Worm (Caenorhabditis elegans) whole organism, L4 larva: Measurements from ENCODE around the gene egrh-2.

ENCODE experiments used
- D1046.2 ChIP-seq: fragments of 200-800 bp; sonication (Bioruptor generic); IDR thresholded peaks from 2 replicates; pipeline ENCODE4 v1.3.6; 2022; ENCODE audit warnings: missing genetic modification characterization, missing compliant biosample characterization
- F26F4.8 ChIP-seq: fragments of 200-800 bp; sonication (Bioruptor generic); conservative IDR thresholded peaks from 2 replicates; pipeline ENCODE4 v1.3.6; 2022; ENCODE audit warnings: missing genetic modification characterization, missing compliant biosample characterization
- Y105C5A.15 ChIP-seq: fragments of 200-800 bp; sonication (Bioruptor generic); IDR thresholded peaks from 2 replicates; pipeline ENCODE4 v1.3.6; 2022; ENCODE audit warnings: missing genetic modification characterization, missing compliant biosample characterization
- Y5F2A.4 ChIP-seq: fragments of 200-800 bp; sonication (Bioruptor generic); optimal IDR thresholded peaks from 2 replicates; lab custom pipeline; 2018; ENCODE audit warnings: mild to moderate bottlenecking, missing genetic modification characterization, missing compliant biosample characterization
- Y75B8A.6 ChIP-seq: fragments of 200-800 bp; sonication (Bioruptor generic); IDR thresholded peaks from 2 replicates; pipeline ENCODE4 v1.3.6; 2022; ENCODE audit warnings: missing genetic modification reagents, missing genetic modification characterization, missing compliant biosample characterization
- ZK337.2 ChIP-seq: fragments of 200-800 bp; sonication (Bioruptor generic); IDR thresholded peaks from 2 replicates; pipeline ENCODE4 v1.3.6; 2022; ENCODE audit warnings: missing genetic modification reagents, missing genetic modification characterization, missing compliant biosample characterization
- ZK546.5 ChIP-seq, 2 experiments: sonication (generic microtip); optimal IDR thresholded peaks; 2 replicates each; lab custom pipeline; 2017; ENCODE audit warnings: missing biosample characterization in 2 of 2, missing genetic modification characterization in 2 of 2
- ama-1 ChIP-seq: fragments of 150-350 bp; optimal IDR thresholded peaks from 2 replicates; lab custom pipeline; 2014; ENCODE audit warnings: inconsistent platforms, mixed read lengths
- arid-1 ChIP-seq: fragments of 200-800 bp; sonication (Bioruptor generic); conservative IDR thresholded peaks from 2 replicates; pipeline ENCODE4 v1.3.6; 2022; ENCODE audit warnings: missing genetic modification reagents, missing genetic modification characterization, missing compliant biosample characterization
- attf-4 ChIP-seq: sonication (generic microtip); optimal IDR thresholded peaks from 3 replicates; lab custom pipeline; 2017; ENCODE audit warnings: missing biosample characterization, missing genetic modification characterization
- ceh-20 ChIP-seq: fragments of 200-800 bp; sonication (Bioruptor generic); IDR thresholded peaks from 2 replicates; pipeline ENCODE4 v1.3.6; 2022; ENCODE audit warnings: missing genetic modification reagents, missing genetic modification characterization, missing compliant biosample characterization
- ceh-28 ChIP-seq: fragments of 150-350 bp; optimal IDR thresholded peaks from 2 replicates; lab custom pipeline; 2014; ENCODE audit warnings: missing biosample characterization, missing genetic modification reagents, missing genetic modification characterization
- ceh-44 ChIP-seq: fragments of 200-800 bp; sonication (Bioruptor generic); IDR thresholded peaks from 2 replicates; pipeline ENCODE4 v1.3.6; 2022; ENCODE audit warnings: missing genetic modification reagents, missing genetic modification characterization, missing compliant biosample characterization
- cey-2 ChIP-seq: sonication (generic microtip); optimal IDR thresholded peaks from 3 replicates; lab custom pipeline; 2017; ENCODE audit warnings: missing genetic modification characterization, mild to moderate bottlenecking, missing compliant biosample characterization, antibody characterized with exemption, borderline replicate concordance; ENCODE audit not compliant: insufficient read depth
- ctbp-1 ChIP-seq: fragments of 200-800 bp; sonication (Bioruptor generic); IDR thresholded peaks from 2 replicates; pipeline ENCODE4 v1.3.6; 2022; ENCODE audit warnings: missing genetic modification reagents, missing genetic modification characterization, missing compliant biosample characterization
- daf-12 ChIP-seq: fragments of 150-350 bp; optimal IDR thresholded peaks from 2 replicates; lab custom pipeline; 2014; ENCODE audit warnings: missing biosample characterization, missing genetic modification reagents, missing genetic modification characterization
- daf-8 ChIP-seq: fragments of 200-800 bp; sonication (Bioruptor generic); IDR thresholded peaks from 2 replicates; pipeline ENCODE4 v1.3.6; 2022; ENCODE audit warnings: missing genetic modification characterization, missing compliant biosample characterization
- dmd-9 ChIP-seq: fragments of 200-800 bp; sonication (Bioruptor generic); IDR thresholded peaks from 2 replicates; pipeline ENCODE4 v1.3.6; 2022; ENCODE audit warnings: missing genetic modification reagents, missing genetic modification characterization, missing compliant biosample characterization
- dpl-1 ChIP-seq: fragments of 150-350 bp; optimal IDR thresholded peaks from 2 replicates; lab custom pipeline; 2014; ENCODE audit warnings: missing biosample characterization, missing genetic modification reagents, missing genetic modification characterization
- duxl-1 ChIP-seq: sonication (generic microtip); optimal IDR thresholded peaks from 2 replicates; lab custom pipeline; 2016; ENCODE audit warnings: mild to moderate bottlenecking, missing genetic modification characterization, moderate library complexity, missing compliant biosample characterization; ENCODE audit not compliant: poor library complexity
- dve-1 ChIP-seq: sonication (generic microtip); optimal IDR thresholded peaks from 2 replicates; lab custom pipeline; 2017; ENCODE audit warnings: antibody characterized with exemption, mild to moderate bottlenecking, missing genetic modification characterization, missing compliant biosample characterization; ENCODE audit not compliant: insufficient read depth
- egl-27 ChIP-seq: sonication (generic microtip); optimal IDR thresholded peaks from 3 replicates; lab custom pipeline; 2017; ENCODE audit warnings: missing biosample characterization, missing genetic modification reagents, missing genetic modification characterization
- egl-43 ChIP-seq: fragments of 200-800 bp; sonication (Bioruptor generic); IDR thresholded peaks from 2 replicates; pipeline ENCODE4 v1.3.6; 2022; ENCODE audit warnings: missing genetic modification reagents, missing genetic modification characterization, missing compliant biosample characterization
- fkh-10 ChIP-seq: fragments of 150-350 bp; optimal IDR thresholded peaks from 2 replicates; lab custom pipeline; 2014; ENCODE audit warnings: missing biosample characterization, missing genetic modification reagents, missing genetic modification characterization
- hmg-1.1 ChIP-seq: fragments of 200-800 bp; sonication (Bioruptor generic); IDR thresholded peaks from 2 replicates; pipeline ENCODE4 v1.3.6; 2022; ENCODE audit warnings: missing genetic modification reagents, missing genetic modification characterization, missing compliant biosample characterization
- lim-7 ChIP-seq: fragments of 200-800 bp; sonication (Bioruptor generic); IDR thresholded peaks from 2 replicates; pipeline ENCODE4 v1.3.6; 2022; ENCODE audit warnings: missing genetic modification characterization, missing compliant biosample characterization
- lin-13 ChIP-seq: fragments of 150-350 bp; optimal IDR thresholded peaks from 2 replicates; lab custom pipeline; 2014; ENCODE audit warnings: missing biosample characterization, missing genetic modification reagents, missing genetic modification characterization
- lin-29 ChIP-seq: fragments of 200-800 bp; sonication (Bioruptor generic); IDR thresholded peaks from 2 replicates; pipeline ENCODE4 v1.3.6; 2022; ENCODE audit warnings: missing genetic modification reagents, missing genetic modification characterization, missing compliant biosample characterization
- lin-39 ChIP-seq: fragments of 150-350 bp; optimal IDR thresholded peaks from 2 replicates; lab custom pipeline; 2014; ENCODE audit warnings: missing biosample characterization, missing genetic modification reagents, missing genetic modification characterization
- lsy-2 ChIP-seq, 2 experiments: fragments of 150-350 bp in 1 of 2; sonication (generic microtip) in 1 of 2; optimal IDR thresholded peaks; 2 replicates each; lab custom pipeline; 2014 to 2017; ENCODE audit warnings: missing biosample characterization in 2 of 2, missing genetic modification characterization in 2 of 2
- mdl-1 ChIP-seq, 2 experiments: fragments of 150-350 bp in 1 of 2; sonication (generic microtip) in 1 of 2; optimal IDR thresholded peaks; 2 replicates each; lab custom pipeline; 2014 to 2017; ENCODE audit warnings: missing biosample characterization in 2 of 2, missing genetic modification characterization in 2 of 2
- mep-1 ChIP-seq: fragments of 150-350 bp; sonication (generic microtip); optimal IDR thresholded peaks from 3 replicates; lab custom pipeline; 2014; ENCODE audit warnings: missing biosample characterization, missing genetic modification characterization
- mxl-3 ChIP-seq: fragments of 200-800 bp; sonication (Bioruptor generic); optimal IDR thresholded peaks from 2 replicates; lab custom pipeline; 2018; ENCODE audit warnings: mild to moderate bottlenecking, missing genetic modification characterization, missing compliant biosample characterization
- nhr-102 ChIP-seq: sonication (generic microtip); optimal IDR thresholded peaks from 2 replicates; lab custom pipeline; 2016; ENCODE audit warnings: mild to moderate bottlenecking, missing genetic modification characterization, moderate library complexity, missing compliant biosample characterization
- nhr-11 ChIP-seq: fragments of 150-350 bp; optimal IDR thresholded peaks from 2 replicates; lab custom pipeline; 2014; ENCODE audit warnings: missing biosample characterization, missing genetic modification characterization
- nhr-28 ChIP-seq: fragments of 150-350 bp; optimal IDR thresholded peaks from 2 replicates; lab custom pipeline; 2014; ENCODE audit warnings: missing biosample characterization, missing genetic modification characterization
- nhr-42 ChIP-seq: fragments of 200-800 bp; sonication (Bioruptor generic); IDR thresholded peaks from 2 replicates; pipeline ENCODE4 v1.3.6; 2022; ENCODE audit warnings: missing genetic modification characterization, missing compliant biosample characterization
- nhr-48 ChIP-seq: sonication (generic microtip); optimal IDR thresholded peaks from 2 replicates; lab custom pipeline; 2016; ENCODE audit warnings: mild to moderate bottlenecking, missing genetic modification characterization, missing compliant biosample characterization
- nhr-76 ChIP-seq: fragments of 150-350 bp; optimal IDR thresholded peaks from 2 replicates; lab custom pipeline; 2014; ENCODE audit warnings: missing biosample characterization, missing genetic modification characterization
- nhr-77 ChIP-seq: fragments of 150-350 bp; optimal IDR thresholded peaks from 2 replicates; lab custom pipeline; 2014; ENCODE audit warnings: missing biosample characterization, missing genetic modification characterization
- pha-4 ChIP-seq, 2 experiments: fragments of 150-350 bp in 1 of 2; fragments of 200-800 bp in 1 of 2; sonication (Bioruptor generic) in 1 of 2; IDR thresholded peaks in 1 of 2; optimal IDR thresholded peaks in 1 of 2; 2 replicates each; pipeline versions ENCODE4 v1.3.6 to Lab custom; 2014 to 2022; ENCODE audit warnings: missing genetic modification characterization in 2 of 2, missing genetic modification reagents in 2 of 2, missing biosample characterization in 1 of 2, missing compliant biosample characterization in 1 of 2
- rbr-2 ChIP-seq: sonication (generic microtip); optimal IDR thresholded peaks from 2 replicates; lab custom pipeline; 2016; ENCODE audit warnings: missing genotype, missing genetic modification characterization, missing compliant biosample characterization
- sdz-12 ChIP-seq: fragments of 200-800 bp; sonication (Bioruptor generic); optimal IDR thresholded peaks from 2 replicates; lab custom pipeline; 2018; ENCODE audit warnings: mild to moderate bottlenecking, missing genetic modification characterization, missing compliant biosample characterization
- skn-1 ChIP-seq: fragments of 150-350 bp; optimal IDR thresholded peaks from 2 replicates; lab custom pipeline; 2014; ENCODE audit warnings: missing biosample characterization, missing genetic modification characterization
- snpc-1.2 ChIP-seq: fragments of 200-800 bp; sonication (Bioruptor generic); IDR thresholded peaks from 2 replicates; pipeline ENCODE4 v1.3.6; 2022; ENCODE audit warnings: missing genetic modification reagents, missing genetic modification characterization, missing compliant biosample characterization
- spr-1 ChIP-seq: sonication (generic microtip); optimal IDR thresholded peaks from 2 replicates; lab custom pipeline; 2016; ENCODE audit warnings: mild to moderate bottlenecking, missing genetic modification characterization, missing compliant biosample characterization
- tra-1 ChIP-seq: fragments of 200-800 bp; sonication (Bioruptor generic); IDR thresholded peaks from 2 replicates; pipeline ENCODE4 v1.3.6; 2022; ENCODE audit warnings: missing genetic modification reagents, missing genetic modification characterization, missing compliant biosample characterization
- vab-7 ChIP-seq: fragments of 200-800 bp; sonication (Bioruptor generic); IDR thresholded peaks from 2 replicates; pipeline ENCODE4 v1.3.6; 2022; ENCODE audit warnings: missing genetic modification reagents, missing genetic modification characterization, missing compliant biosample characterization
- zag-1 ChIP-seq: fragments of 150-350 bp; optimal IDR thresholded peaks from 2 replicates; lab custom pipeline; 2014; ENCODE audit warnings: missing biosample characterization, missing genetic modification characterization
- zfp-2 ChIP-seq: sonication (generic microtip); optimal IDR thresholded peaks from 2 replicates; lab custom pipeline; 2016; ENCODE audit warnings: mild to moderate bottlenecking, missing genetic modification characterization, missing compliant biosample characterization
- ztf-7 ChIP-seq: fragments of 150-350 bp; optimal IDR thresholded peaks from 2 replicates; lab custom pipeline; 2014; ENCODE audit warnings: missing biosample characterization, missing genetic modification characterization

The egrh-2 gene

ce11 chrIV:1012447-1012846, 22.2 kb upstream of the egrh-2 start, which contains the start of gene rbm-39 (continued):
- TF ChIP-seq lim-7 (GFP tag; lab: Robert Waterston, UW) (no peak), ama-1 (lab: Kevin White, UChicago) (peak; percentile 90), dve-1 (tag; lab: Kevin White, UChicago) (peak; percentile 37), tra-1 (GFP tag; lab: Robert Waterston, UW) (0 out of 2 replicates have a peak, but pooled peaks have one; percentile 41), Y105C5A.15 (GFP tag; lab: Robert Waterston, UW) (0 out of 2 replicates have a peak, but pooled peaks have one; percentile 39), egl-43 (GFP tag; lab: Robert Waterston, UW) (no peak), mdl-1 (tag; optimal IDR thresholded peaks at IDR 0.05; lab: Kevin White, UChicago) (peak in 1 of 2 experiments; percentile 76), sdz-12 (no peak), attf-4 (no peak), Y5F2A.4 (GFP tag; lab: Kevin White, UChicago) (no peak), ctbp-1 (GFP tag; lab: Robert Waterston, UW) (no peak), nhr-28 (tag; lab: Kevin White, UChicago) (peak; percentile 36), snpc-1.2 (GFP tag; lab: Robert Waterston, UW) (no peak), hmg-1.1 (GFP tag; lab: Robert Waterston, UW) (peak; percentile 76), D1046.2 (no peak), spr-1 (tag; lab: Kevin White, UChicago) (no peak), fkh-10 (GFP tag; lab: Kevin White, UChicago) (no peak), mxl-3 (GFP tag; lab: Kevin White, UChicago) (peak; percentile 29), duxl-1 (no peak), lsy-2 (tag; optimal IDR thresholded peaks at IDR 0.05; lab: Kevin White, UChicago) (peak; percentile 58 to 91), Y75B8A.6 (GFP tag; lab: Robert Waterston, UW) (no peak), mep-1 (tag; lab: Kevin White, UChicago) (peak; percentile 90), ZK337.2 (GFP tag; lab: Robert Waterston, UW) (0 out of 2 replicates have a peak, but pooled peaks have one; percentile 29), rbr-2 (tag; lab: Kevin White, UChicago) (peak; percentile 75), nhr-76 (tag; lab: Kevin White, UChicago) (no peak), nhr-42 (GFP tag; lab: Robert Waterston, UW) (no peak), nhr-11 (tag; lab: Kevin White, UChicago) (peak; percentile 55), daf-8 (GFP tag; lab: Robert Waterston, UW) (no peak), ceh-44 (GFP tag; lab: Robert Waterston, UW) (no peak), ceh-28 (no peak), arid-1 (GFP tag; lab: Robert Waterston, UW) (peak; percentile 79), zag-1 (tag; lab: Kevin White, UChicago) (no peak), ZK546.5 (tag; optimal IDR thresholded peaks at IDR 0.05; lab: Kevin White, UChicago) (peak in 1 of 2 experiments; percentile 21), lin-29 (GFP tag; lab: Robert Waterston, UW) (no peak), ztf-7 (tag; lab: Kevin White, UChicago) (peak; percentile 58), lin-13 (GFP tag; lab: Kevin White, UChicago) (peak; percentile 81), pha-4 (GFP tag; IDR thresholded peaks at IDR 0.05; lab: Robert Waterston, UW) (peak; percentile 17; the same call in 1 of the 2 replicates), pha-4 (tag; optimal IDR thresholded peaks at IDR 0.05; lab: Kevin White, UChicago) (no peak), dpl-1 (GFP tag; lab: Kevin White, UChicago) (peak; percentile 81), F26F4.8 (GFP tag; lab: Robert Waterston, UW) (no peak), daf-12 (tag; lab: Kevin White, UChicago) (no peak), nhr-102 (peak; percentile 53), nhr-48 (tag; lab: Kevin White, UChicago) (no peak), egl-27 (tag; lab: Kevin White, UChicago) (no peak), nhr-77 (tag; lab: Kevin White, UChicago) (peak; percentile 48), dmd-9 (no peak), skn-1 (tag; lab: Kevin White, UChicago) (no peak), ceh-20 (GFP tag; lab: Robert Waterston, UW) (0 out of 2 replicates have a peak, but pooled peaks have one; percentile 20), vab-7 (GFP tag; lab: Robert Waterston, UW) (no peak), zfp-2 (no peak), lin-39 (tag; lab: Kevin White, UChicago) (no peak), cey-2 (tag; lab: Kevin White, UChicago) (no peak)
